Worm (Caenorhabditis elegans): ENCODE results near the gene C16C8.16.
"Not testable (repeated sequence)": the region's sequence is repeated elsewhere in the genome, so short reads cannot be mapped to it uniquely, and the experiment has no call there.

The C16C8.16 gene

DNA sequence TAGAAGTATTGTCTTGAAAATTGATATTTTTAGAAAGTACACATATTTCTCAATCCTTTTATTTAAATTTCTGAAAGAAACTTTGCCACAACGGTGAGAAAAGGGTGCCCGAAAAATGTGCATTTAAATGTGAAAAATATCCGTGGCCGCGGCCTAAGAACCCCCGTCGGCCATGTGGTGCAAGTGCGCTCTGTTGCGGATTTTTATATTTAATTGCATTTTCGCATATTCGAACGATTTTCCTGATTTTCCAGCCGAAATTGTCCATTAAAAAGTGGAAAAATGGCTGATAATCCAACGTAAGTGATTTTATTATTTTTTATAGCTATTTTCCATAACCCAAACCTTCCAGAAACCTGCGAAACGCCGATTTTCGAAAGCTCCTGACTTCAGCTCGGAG, 36.7 kb downstream of the C16C8.16 start, which contains the start of gene smu-2 (continued):
- no peak for TF ChIP-seq fkh-10 (GFP tag; optimal IDR thresholded peaks at IDR 0.05)
- peak; percentile 31 for TF ChIP-seq fax-1 (tag; optimal IDR thresholded peaks at IDR 0.05)
- TF ChIP-seq ceh-31 (tag; optimal IDR thresholded peaks at IDR 0.05): peak; percentile 96
- peak; percentile 84 for TF ChIP-seq tbx-7 (tag; optimal IDR thresholded peaks at IDR 0.05)

ce11 chrII:3490797-3491196, 45.2 kb downstream of the C16C8.16 start, which contains the start of gene fbxb-112:
TSS of gene fbxb-112 (plus strand) at chrII:3491097.
- not testable (repeated sequence) for TF ChIP-seq elt-2, ceh-48, tbx-7 (tag; optimal IDR thresholded peaks at IDR 0.05)
